Worm (Caenorhabditis elegans): Measurements from ENCODE around the gene T05B9.2.

The T05B9.2 gene

DNA sequence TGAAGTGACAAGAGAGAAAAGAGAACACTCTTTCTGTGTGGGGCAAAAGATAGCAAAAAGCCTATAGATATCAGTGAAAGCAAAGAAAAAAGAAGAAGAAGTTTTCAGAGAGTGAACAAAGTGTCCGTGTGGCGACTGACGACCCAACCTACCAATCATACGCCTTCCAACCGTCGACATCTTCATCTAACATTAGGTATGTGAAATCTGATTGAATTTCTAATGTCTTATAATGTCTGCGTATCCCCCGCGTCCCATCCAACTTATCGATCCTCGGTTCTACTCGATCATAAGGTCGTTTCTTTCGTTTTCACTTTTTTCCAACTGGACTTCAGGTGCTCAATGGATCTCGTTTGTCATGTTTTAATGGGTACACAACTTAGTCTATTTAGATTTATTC lies 51.7 kb downstream of the T05B9.2 start:
- TF ChIP-seq ztf-1 (GFP tag; conservative IDR thresholded peaks at IDR 0.05) (no peak), nhr-12 (tag; optimal IDR thresholded peaks at IDR 0.05) (no peak), nhr-129 (tag; optimal IDR thresholded peaks at IDR 0.05) (peak; percentile 26), nhr-25 (tag; optimal IDR thresholded peaks at IDR 0.05) (peak; percentile 61), blmp-1 (tag; optimal IDR thresholded peaks at IDR 0.05; ENCODE audit: insufficient read depth) (peak; percentile 92)

DNA sequence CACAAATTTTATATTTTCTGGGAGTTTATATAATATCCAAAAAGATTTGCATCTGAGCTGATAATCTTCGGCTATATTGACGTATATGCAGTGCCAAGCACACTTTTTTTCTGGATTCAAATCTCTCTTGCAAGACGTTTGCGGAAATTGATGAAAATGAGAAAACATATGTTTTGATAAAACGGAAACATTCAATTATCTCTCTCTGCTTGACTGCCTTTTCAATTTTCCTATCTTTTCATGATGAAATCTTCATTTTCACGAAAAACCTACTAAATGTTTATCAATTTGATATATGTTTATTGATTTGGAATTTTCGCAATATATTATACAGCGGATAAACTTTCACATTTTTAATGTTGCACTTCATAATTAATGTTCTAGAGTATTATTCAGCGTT lies 52.3 kb downstream of the T05B9.2 start:
- TF ChIP-seq elt-1 (tag; optimal IDR thresholded peaks at IDR 0.05) (no peak), lsy-2 (tag; optimal IDR thresholded peaks at IDR 0.05) (peak in 1 of 2 experiments; percentile 5), nhr-129 (tag; optimal IDR thresholded peaks at IDR 0.05) (peak; percentile 15), blmp-1 (tag; optimal IDR thresholded peaks at IDR 0.05; ENCODE audit: insufficient read depth) (peak; percentile 10)

Measured in whole organism, L2 larva.